Worm (Caenorhabditis elegans): Measurements from ENCODE around the gene ist-1.
A peak's percentile ranks its signal among the peaks of the same experiment; 100 is the strongest.

ce11 chrX:7181627-7182026 is 55.2 kb downstream of the ist-1 start:
- TF ChIP-seq hsf-1 (GFP tag; IDR thresholded peaks at IDR 0.05) (no peak), madf-6 (GFP tag; IDR thresholded peaks at IDR 0.05) (no peak), let-526 (GFP tag; IDR thresholded peaks at IDR 0.05) (no peak; the same call in 1 of the 2 replicates), cebp-1 (GFP tag; IDR thresholded peaks at IDR 0.05) (0 out of 2 replicates have a peak, but pooled peaks have one; percentile 70), cebp-1 (tag; optimal IDR thresholded peaks at IDR 0.05) (no peak), bed-1 (GFP tag; IDR thresholded peaks at IDR 0.05) (no peak), bed-2 (GFP tag; IDR thresholded peaks at IDR 0.05) (no peak), T07F8.4 (tag; optimal IDR thresholded peaks at IDR 0.05) (peak; percentile 26), T26A5.8 (tag; optimal IDR thresholded peaks at IDR 0.05) (no peak), B0019.2 (GFP tag; conservative IDR thresholded peaks at IDR 0.05) (no peak), ztf-18 (tag; optimal IDR thresholded peaks at IDR 0.05) (no peak)

Data from whole organism, young adult.